Fruit fly (Drosophila melanogaster) whole organism, embryonic: ENCODE measurements around the gene CG5050.

ENCODE experiments used
- Ada2b ChIP-seq: fragments of 200-800 bp; sonication (Bioruptor generic); IDR thresholded peaks from 2 replicates; pipeline ENCODE4 v1.3.6; 2022; ENCODE audit warnings: missing biosample characterization, missing genetic modification characterization
- Aef1 ChIP-seq: fragments of 200-800 bp; sonication (Bioruptor generic); IDR thresholded peaks from 3 replicates; pipeline ENCODE4 v1.3.6; 2022; ENCODE audit warnings: missing biosample characterization, missing genetic modification characterization
- CG10366 ChIP-seq: fragments of 200-800 bp; sonication (Bioruptor generic); IDR thresholded peaks from 2 replicates; pipeline ENCODE4 v1.3.6; 2022; ENCODE audit warnings: missing biosample characterization, missing genetic modification characterization
- CG11398 ChIP-seq: fragments of 200-800 bp; sonication (Bioruptor generic); optimal IDR thresholded peaks from 2 replicates; lab custom pipeline; 2016; ENCODE audit warnings: missing biosample characterization, missing genetic modification characterization
- CG12104 ChIP-seq: fragments of 200-800 bp; sonication (Bioruptor generic); optimal IDR thresholded peaks from 3 replicates; lab custom pipeline; 2016; ENCODE audit warnings: missing biosample characterization, missing genetic modification characterization
- CG12391 ChIP-seq: fragments of 200-800 bp; sonication (Bioruptor generic); optimal IDR thresholded peaks from 3 replicates; lab custom pipeline; 2018; ENCODE audit warnings: missing biosample characterization, mild to moderate bottlenecking, missing genetic modification characterization, moderate library complexity
- CG13624 ChIP-seq: fragments of 200-800 bp; sonication (Bioruptor generic); optimal IDR thresholded peaks from 2 replicates; lab custom pipeline; 2016; ENCODE audit warnings: missing biosample characterization, missing genetic modification characterization
- CG14050 ChIP-seq: fragments of 200-800 bp; sonication (Bioruptor generic); IDR thresholded peaks from 3 replicates; pipeline ENCODE4 v1.3.6; 2022; ENCODE audit warnings: missing biosample characterization, missing genetic modification characterization
- CG1529 ChIP-seq: fragments of 200-800 bp; sonication (Bioruptor generic); optimal IDR thresholded peaks from 3 replicates; lab custom pipeline; 2018; ENCODE audit warnings: missing biosample characterization, missing genetic modification characterization
- CG1603 ChIP-seq: fragments of 200-800 bp; sonication (Bioruptor generic); optimal IDR thresholded peaks from 2 replicates; lab custom pipeline; 2019; ENCODE audit warnings: missing biosample characterization, mild to moderate bottlenecking, missing genetic modification characterization, moderate library complexity
- CG2116 ChIP-seq: fragments of 200-800 bp; sonication (Bioruptor generic); optimal IDR thresholded peaks from 3 replicates; lab custom pipeline; 2018; ENCODE audit warnings: missing biosample characterization, mild to moderate bottlenecking, missing genetic modification characterization
- CG2120 ChIP-seq: fragments of 200-800 bp; sonication (Bioruptor generic); optimal IDR thresholded peaks from 3 replicates; lab custom pipeline; 2016; ENCODE audit warnings: missing biosample characterization, missing genetic modification characterization
- CG2678 ChIP-seq: fragments of 200-800 bp; sonication (Bioruptor generic); optimal IDR thresholded peaks from 3 replicates; lab custom pipeline; 2019; ENCODE audit warnings: missing biosample characterization, mild to moderate bottlenecking, missing genetic modification characterization, moderate library complexity
- CG31365 ChIP-seq: fragments of 200-800 bp; sonication (Bioruptor generic); optimal IDR thresholded peaks from 2 replicates; lab custom pipeline; 2018; ENCODE audit warnings: missing biosample characterization, mild to moderate bottlenecking, missing genetic modification characterization
- CG3995 ChIP-seq: fragments of 200-800 bp; sonication (Bioruptor generic); optimal IDR thresholded peaks from 3 replicates; lab custom pipeline; 2016; ENCODE audit warnings: missing biosample characterization, missing genetic modification characterization
- CG4282 ChIP-seq: fragments of 200-800 bp; sonication (Bioruptor generic); optimal IDR thresholded peaks from 2 replicates; lab custom pipeline; 2016; ENCODE audit warnings: missing biosample characterization, missing genetic modification characterization
- CG43689 ChIP-seq: fragments of 200-800 bp; sonication (Bioruptor generic); IDR thresholded peaks from 2 replicates; pipeline ENCODE4 v1.3.6; 2022; ENCODE audit warnings: missing biosample characterization, missing genetic modification characterization
- CG4820 ChIP-seq: fragments of 200-800 bp; sonication (Bioruptor generic); optimal IDR thresholded peaks from 3 replicates; lab custom pipeline; 2016; ENCODE audit warnings: missing biosample characterization, missing genetic modification characterization
- CG6654 ChIP-seq: fragments of 200-800 bp; sonication (Bioruptor generic); optimal IDR thresholded peaks from 2 replicates; lab custom pipeline; 2017; ENCODE audit warnings: missing biosample characterization, mild to moderate bottlenecking, missing genetic modification characterization
- CG7271 ChIP-seq: fragments of 200-800 bp; sonication (Bioruptor generic); optimal IDR thresholded peaks from 2 replicates; lab custom pipeline; 2018; ENCODE audit warnings: missing biosample characterization, mild to moderate bottlenecking, missing genetic modification characterization, moderate library complexity
- CG7839 ChIP-seq: fragments of 200-800 bp; sonication (Bioruptor generic); optimal IDR thresholded peaks from 3 replicates; lab custom pipeline; 2018; ENCODE audit warnings: missing biosample characterization, mild to moderate bottlenecking, missing genetic modification characterization, moderate library complexity
- CG7928 ChIP-seq: fragments of 200-800 bp; sonication (Bioruptor generic); optimal IDR thresholded peaks from 2 replicates; lab custom pipeline; 2017; ENCODE audit warnings: missing biosample characterization, mild to moderate bottlenecking, missing genetic modification characterization
- CkIIα-i1 ChIP-seq: fragments of 200-800 bp; sonication (Bioruptor generic); IDR thresholded peaks from 2 replicates; pipeline ENCODE4 v1.3.6; 2022; ENCODE audit warnings: missing biosample characterization, missing genetic modification characterization
- Doc3 ChIP-seq: fragments of 200-800 bp; sonication (Bioruptor generic); IDR thresholded peaks from 3 replicates; pipeline ENCODE4 v1.3.6; 2022; ENCODE audit warnings: missing biosample characterization, missing genetic modification characterization; ENCODE audit not compliant: partially characterized antibody
- Ets97D ChIP-seq: fragments of 200-800 bp; sonication (Bioruptor generic); optimal IDR thresholded peaks from 3 replicates; lab custom pipeline; 2016; ENCODE audit warnings: missing biosample characterization, missing genetic modification characterization
- HLH3B ChIP-seq: fragments of 200-800 bp; sonication (Bioruptor generic); IDR thresholded peaks from 2 replicates; pipeline ENCODE4 v1.3.6; 2022; ENCODE audit warnings: missing biosample characterization, missing genetic modification characterization
- Hr3 ChIP-seq: fragments of 200-800 bp; sonication (Bioruptor generic); optimal IDR thresholded peaks from 3 replicates; lab custom pipeline; 2016; ENCODE audit warnings: missing biosample characterization, missing genetic modification characterization
- Lpt ChIP-seq: fragments of >200 bp; optimal IDR thresholded peaks from 2 replicates; lab custom pipeline; 2018; ENCODE audit warnings: missing biosample characterization, missing genetic modification characterization
- Nf-YA ChIP-seq: fragments of 200-800 bp; sonication (Bioruptor generic); IDR thresholded peaks from 2 replicates; pipeline ENCODE4 v1.3.6; 2022; ENCODE audit warnings: missing biosample characterization, missing genetic modification characterization
- Rx ChIP-seq: fragments of 200-800 bp; sonication (Bioruptor generic); IDR thresholded peaks from 2 replicates; pipeline ENCODE4 v1.3.6; 2022; ENCODE audit warnings: missing biosample characterization, missing genetic modification characterization
- crol ChIP-seq: fragments of 200-800 bp; sonication (Bioruptor generic); IDR thresholded peaks from 2 replicates; pipeline ENCODE4 v1.3.6; 2022; ENCODE audit warnings: missing biosample characterization, missing genetic modification characterization
- dm ChIP-seq: fragments of 200-800 bp; sonication (Bioruptor generic); optimal IDR thresholded peaks from 3 replicates; lab custom pipeline; 2016; ENCODE audit warnings: missing biosample characterization, missing genetic modification characterization
- dpn ChIP-seq, 2 experiments: fragments of 200-800 bp; sonication (Bioruptor generic); optimal IDR thresholded peaks; 3 replicates each; lab custom pipeline; 2016; ENCODE audit warnings: missing biosample characterization in 2 of 2, missing genetic modification characterization in 2 of 2
- fd3F ChIP-seq: fragments of 200-800 bp; sonication (Bioruptor generic); optimal IDR thresholded peaks from 2 replicates; lab custom pipeline; 2018; ENCODE audit warnings: missing biosample characterization, mild to moderate bottlenecking, missing genetic modification characterization, moderate library complexity
- gcm ChIP-seq: fragments of 200-800 bp; sonication (Bioruptor generic); optimal IDR thresholded peaks from 2 replicates; lab custom pipeline; 2019; ENCODE audit warnings: missing biosample characterization, mild to moderate bottlenecking, missing genetic modification characterization, moderate library complexity
- grn ChIP-seq: fragments of 200-800 bp; sonication (Bioruptor generic); optimal IDR thresholded peaks from 3 replicates; lab custom pipeline; 2017; ENCODE audit warnings: missing biosample characterization, missing genetic modification characterization
- gt ChIP-seq: fragments of 200-800 bp; sonication (Bioruptor generic); IDR thresholded peaks from 2 replicates; pipeline ENCODE4 v1.3.6; 2022; ENCODE audit warnings: missing biosample characterization, missing genetic modification characterization
- kni ChIP-seq: fragments of 200-800 bp; sonication (Bioruptor generic); optimal IDR thresholded peaks from 3 replicates; lab custom pipeline; 2017; ENCODE audit warnings: mild to moderate bottlenecking, missing biosample characterization, missing genetic modification reagents, missing genetic modification characterization
- knrl ChIP-seq: fragments of 200-800 bp; sonication (Bioruptor generic); IDR thresholded peaks from 3 replicates; pipeline ENCODE4 v1.3.6; 2022; ENCODE audit warnings: missing biosample characterization, missing genetic modification characterization; ENCODE audit not compliant: partially characterized antibody
- mirr ChIP-seq: fragments of 200-800 bp; sonication (Bioruptor generic); optimal IDR thresholded peaks from 3 replicates; lab custom pipeline; 2018; ENCODE audit warnings: missing biosample characterization, mild to moderate bottlenecking, missing genetic modification characterization
- nerfin-2 ChIP-seq: fragments of 200-800 bp; sonication (Bioruptor generic); IDR thresholded peaks from 2 replicates; pipeline ENCODE4 v1.3.6; 2022; ENCODE audit warnings: missing biosample characterization, missing genetic modification characterization; ENCODE audit not compliant: partially characterized antibody
- pan ChIP-seq, 4 experiments: fragments of >200 bp in 3 of 4; fragments of 200-800 bp in 1 of 4; sonication (Bioruptor generic) in 1 of 4; optimal IDR thresholded peaks in 3 of 4; IDR thresholded peaks in 1 of 4; 2 replicates each; pipeline versions ENCODE4 v1.3.6 to Lab custom; 2017 to 2022; ENCODE audit warnings: missing biosample characterization in 2 of 4, missing genetic modification characterization in 2 of 4, mixed read lengths in 1 of 4
- salm ChIP-seq: fragments of 200-800 bp; sonication (Bioruptor generic); optimal IDR thresholded peaks from 2 replicates; lab custom pipeline; 2018; ENCODE audit warnings: missing biosample characterization, mild to moderate bottlenecking, missing genetic modification characterization
- sc ChIP-seq, 3 experiments: fragments of >200 bp in 2 of 3; fragments of 200-800 bp in 1 of 3; sonication (Bioruptor generic) in 1 of 3; optimal IDR thresholded peaks; 2 replicates in 2 of 3; 3 replicates in 1 of 3; lab custom pipeline; 2017; ENCODE audit warnings: mild to moderate bottlenecking in 1 of 3, missing biosample characterization in 1 of 3, missing genetic modification characterization in 1 of 3, missing genetic modification reagents in 1 of 3
- schlank ChIP-seq: fragments of 200-800 bp; sonication (Bioruptor generic); optimal IDR thresholded peaks from 2 replicates; lab custom pipeline; 2018; ENCODE audit warnings: missing biosample characterization, mild to moderate bottlenecking, missing genetic modification characterization
- sisA ChIP-seq: fragments of 200-800 bp; sonication (Bioruptor generic); IDR thresholded peaks from 2 replicates; pipeline ENCODE4 v1.3.6; 2022; ENCODE audit warnings: missing biosample characterization, missing genetic modification characterization
- tgo ChIP-seq: fragments of 200-800 bp; sonication (Bioruptor generic); IDR thresholded peaks from 3 replicates; pipeline ENCODE4 v1.3.6; 2022; ENCODE audit warnings: missing biosample characterization, missing genetic modification characterization
- twi ChIP-seq: fragments of 200-800 bp; optimal IDR thresholded peaks from 2 replicates; lab custom pipeline; 2019; ENCODE audit warnings: missing biosample characterization, mild to moderate bottlenecking, missing genetic modification characterization, moderate library complexity
- vvl ChIP-seq: fragments of 200-800 bp; sonication (Bioruptor generic); IDR thresholded peaks from 2 replicates; pipeline ENCODE4 v1.3.6; 2022; ENCODE audit warnings: missing biosample characterization, missing genetic modification characterization
- z ChIP-seq: fragments of 200-800 bp; sonication (Bioruptor generic); IDR thresholded peaks from 3 replicates; pipeline ENCODE4 v1.3.6; 2022; ENCODE audit warnings: missing biosample characterization, missing genetic modification characterization

CG5050 gene

dm6 chr2L:17484174-17484573, 31.4 kb downstream of the CG5050 start, which contains the start of the genes GCS2beta and CG5131 (continued):
- TF ChIP-seq Nf-YA (GFP tag; lab: Robert Waterston, UW): peak; percentile 77
- TF ChIP-seq sisA (GFP tag; lab: Robert Waterston, UW): peak; percentile 95
- TF ChIP-seq CG1603 (tag; lab: Kevin White, UChicago): peak; percentile 97
- peak; percentile 97 for TF ChIP-seq dpn (GFP tag; optimal IDR thresholded peaks at IDR 0.05; lab: Kevin White, UChicago)
- TF ChIP-seq CG6654 (GFP tag; lab: Kevin White, UChicago): peak; percentile 72
- TF ChIP-seq vvl (GFP tag; lab: Robert Waterston, UW): peak; percentile 95
- peak; percentile 88 for TF ChIP-seq CG12104
- peak; percentile 88 for TF ChIP-seq CG2678
- TF ChIP-seq CG2116 (GFP tag; lab: Kevin White, UChicago): peak; percentile 90
- TF ChIP-seq Doc3 (GFP tag; lab: Robert Waterston, UW): peak; percentile 94
- TF ChIP-seq CkIIα-i1 (GFP tag; lab: Robert Waterston, UW): peak; percentile 51; the same call in 1 of the 2 replicates
- TF ChIP-seq twi (tag; lab: Kevin White, UChicago): peak; percentile 79
- peak; percentile 53 for TF ChIP-seq CG31365
- TF ChIP-seq fd3F (GFP tag; lab: Kevin White, UChicago): peak; percentile 90
- peak; percentile 61 for TF ChIP-seq salm (tag; lab: Kevin White, UChicago)
- peak; percentile 72 for TF ChIP-seq CG43689 (GFP tag; lab: Robert Waterston, UW)
- TF ChIP-seq Lpt (GFP tag; lab: Kevin White, UChicago): no peak
- peak; percentile 8 for TF ChIP-seq kni (GFP tag; lab: Kevin White, UChicago)
- TF ChIP-seq schlank (tag; lab: Kevin White, UChicago): peak; percentile 87
- TF ChIP-seq gt (GFP tag; lab: Robert Waterston, UW): peak; percentile 75
- TF ChIP-seq Ada2b (GFP tag; lab: Robert Waterston, UW): peak; percentile 94
- peak; percentile 94 for TF ChIP-seq Hr3 (GFP tag; lab: Kevin White, UChicago)
- no peak for TF ChIP-seq pan (optimal IDR thresholded peaks at IDR 0.05; lab: Kevin White, UChicago)
- peak in 1 of 2 experiments; percentile 95 for TF ChIP-seq pan (GFP tag; optimal IDR thresholded peaks at IDR 0.05 in 1 of 2, IDR thresholded peaks at IDR 0.05 in 1 of 2)
- TF ChIP-seq CG2120 (GFP tag; lab: Kevin White, UChicago): peak; percentile 98
- peak; percentile 71 for TF ChIP-seq CG3995 (GFP tag; lab: Kevin White, UChicago)
- TF ChIP-seq HLH3B (GFP tag; lab: Robert Waterston, UW): peak; percentile 91
- no peak for TF ChIP-seq z (GFP tag; lab: Robert Waterston, UW)
- TF ChIP-seq CG10366 (GFP tag; lab: Robert Waterston, UW): peak; percentile 93
- TF ChIP-seq grn (GFP tag; lab: Kevin White, UChicago): no peak
- TF ChIP-seq nerfin-2 (GFP tag; lab: Robert Waterston, UW): peak; percentile 62; the same call in 1 of the 2 replicates
- TF ChIP-seq dm: peak; percentile 88
- TF ChIP-seq Aef1: peak; percentile 94
- TF ChIP-seq CG12391 (tag; lab: Kevin White, UChicago): peak; percentile 91
- peak; percentile 93 for TF ChIP-seq CG14050 (GFP tag; lab: Robert Waterston, UW)
- peak; percentile 92 for TF ChIP-seq CG4820 (GFP tag; lab: Kevin White, UChicago)
- TF ChIP-seq CG7839 (tag; lab: Kevin White, UChicago): peak; percentile 89
- peak; percentile 80 for TF ChIP-seq gcm (GFP tag; lab: Kevin White, UChicago)
- TF ChIP-seq CG11398: peak; percentile 92
- TF ChIP-seq sc (optimal IDR thresholded peaks at IDR 0.05; lab: Kevin White, UChicago): no peak
- TF ChIP-seq sc (GFP tag; optimal IDR thresholded peaks at IDR 0.05; lab: Kevin White, UChicago): peak; percentile 72
- peak; percentile 77 for TF ChIP-seq CG1529
- TF ChIP-seq CG7928 (GFP tag; lab: Kevin White, UChicago): peak; percentile 70
- peak; percentile 96 for TF ChIP-seq CG13624 (GFP tag; lab: Kevin White, UChicago)
- peak; percentile 94 for TF ChIP-seq knrl
- peak; percentile 94 for TF ChIP-seq Rx
- TF ChIP-seq Ets97D (GFP tag; lab: Kevin White, UChicago): peak; percentile 92
- peak; percentile 31 for TF ChIP-seq CG7271 (tag; lab: Kevin White, UChicago)
- peak; percentile 91 for TF ChIP-seq tgo (GFP tag; lab: Robert Waterston, UW)
- TF ChIP-seq CG4282: peak; percentile 92
- peak; percentile 41; the same call in 1 of the 2 replicates for TF ChIP-seq crol (GFP tag; lab: Robert Waterston, UW)
- TF ChIP-seq mirr (GFP tag; lab: Kevin White, UChicago): peak; percentile 76
